Worm (Caenorhabditis elegans) whole organism, L1 larva: ENCODE data around the gene Y46E12BL.2.

Source experiments
- alr-1 ChIP-seq: fragments of 200-800 bp; sonication (Bioruptor generic); optimal IDR thresholded peaks from 2 replicates; lab custom pipeline; 2018; ENCODE audit warnings: borderline replicate concordance, mild to moderate bottlenecking, missing genetic modification characterization, missing compliant biosample characterization
- ceh-88 ChIP-seq: fragments of 200-800 bp; sonication (Bioruptor generic); IDR thresholded peaks from 2 replicates; pipeline ENCODE4 v1.3.6; 2022; ENCODE audit warnings: missing genetic modification characterization, missing compliant biosample characterization
- elt-2 ChIP-seq: sonication (generic microtip); optimal IDR thresholded peaks from 2 replicates; lab custom pipeline; 2016; ENCODE audit warnings: missing genetic modification characterization, mild to moderate bottlenecking, inconsistent platforms, missing compliant biosample characterization, missing genetic modification reagents
- grh-1 ChIP-seq: fragments of 200-800 bp; sonication (Bioruptor generic); IDR thresholded peaks from 2 replicates; pipeline ENCODE4 v1.3.6; 2022; ENCODE audit warnings: missing genetic modification reagents, missing genetic modification characterization, missing compliant biosample characterization
- nhr-237 ChIP-seq: fragments of 150-350 bp; optimal IDR thresholded peaks from 2 replicates; lab custom pipeline; 2014; ENCODE audit warnings: missing biosample characterization, missing genetic modification characterization
- nhr-28 ChIP-seq: fragments of 150-350 bp; optimal IDR thresholded peaks from 2 replicates; lab custom pipeline; 2014; ENCODE audit warnings: missing biosample characterization, missing genetic modification characterization
- pqm-1 ChIP-seq: sonication (generic microtip); optimal IDR thresholded peaks from 3 replicates; lab custom pipeline; 2017; ENCODE audit warnings: missing biosample characterization, missing genetic modification characterization
- sptf-1 ChIP-seq: fragments of 150-350 bp; optimal IDR thresholded peaks from 2 replicates; lab custom pipeline; 2014; ENCODE audit warnings: missing biosample characterization, missing genetic modification characterization
- zip-4 ChIP-seq: fragments of 200-800 bp; sonication (Bioruptor generic); optimal IDR thresholded peaks from 2 replicates; lab custom pipeline; 2018; ENCODE audit warnings: mild to moderate bottlenecking, missing genetic modification characterization, moderate library complexity, missing compliant biosample characterization
- ztf-11 ChIP-seq, 2 experiments: sonication (generic microtip); optimal IDR thresholded peaks; 2 replicates each; lab custom pipeline; 2016 to 2017; ENCODE audit warnings: missing genetic modification characterization in 2 of 2, missing biosample characterization in 1 of 2, missing compliant biosample characterization in 1 of 2

DNA sequence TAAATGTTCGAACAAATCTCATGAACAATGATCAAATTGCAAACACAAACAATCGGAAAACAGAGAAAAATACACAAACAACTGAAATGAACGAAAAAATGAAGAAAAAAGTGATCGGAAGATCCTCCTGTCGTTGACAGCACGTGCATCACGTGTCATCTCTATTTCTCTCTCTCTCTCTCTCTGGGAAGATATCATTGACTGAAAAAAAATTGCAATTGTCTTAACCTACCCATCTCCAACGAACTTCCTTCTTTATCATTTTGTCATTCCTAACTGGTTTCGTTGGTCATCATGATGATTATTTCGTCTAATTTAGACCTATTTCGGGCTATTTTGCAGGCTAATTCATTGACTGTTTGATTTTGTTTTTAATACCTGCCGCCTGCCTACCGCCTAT lies 27.4 kb upstream of the Y46E12BL.2 start:
- TF ChIP-seq elt-2 (tag; lab: Kevin White, UChicago), result no peak
- TF ChIP-seq nhr-28 (tag; lab: Kevin White, UChicago), result no peak
- no peak for TF ChIP-seq sptf-1
- TF ChIP-seq ztf-11 (tag; optimal IDR thresholded peaks at IDR 0.05; lab: Kevin White, UChicago), result no peak
- TF ChIP-seq zip-4 (GFP tag; lab: Kevin White, UChicago), result no peak
- no peak for TF ChIP-seq pqm-1 (tag; lab: Kevin White, UChicago)
- peak; percentile 74 for TF ChIP-seq grh-1 (GFP tag; lab: Robert Waterston, UW)
- no peak for TF ChIP-seq ceh-88 (GFP tag; lab: Robert Waterston, UW)
- no peak for TF ChIP-seq alr-1
- no peak for TF ChIP-seq nhr-237 (tag; lab: Kevin White, UChicago)
